Worm (Caenorhabditis elegans): ENCODE measurements around the gene plc-2.
A peak's percentile ranks its signal among the peaks of the same experiment; 100 is the strongest.

Gene plc-2

DNA sequence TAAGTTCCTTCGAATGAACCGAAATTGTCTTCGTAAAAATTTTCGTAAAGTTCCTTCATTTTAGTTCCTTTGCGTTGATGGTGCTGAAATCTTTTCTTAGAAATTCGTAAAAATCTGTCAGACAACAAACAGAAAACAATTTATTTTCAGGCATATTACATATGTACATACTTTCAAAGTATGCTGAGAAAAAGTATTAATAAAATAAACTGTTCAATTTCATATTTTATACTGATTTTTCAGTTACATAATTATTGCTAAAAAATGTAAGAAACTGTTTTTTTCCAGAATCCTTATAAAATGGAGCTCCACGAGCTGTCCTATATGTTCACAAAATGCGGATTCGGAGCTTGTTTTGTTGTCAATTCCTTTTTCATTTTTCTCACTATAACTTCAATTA, 33.7 kb upstream of the plc-2 start, which contains the start of gene str-45:
str-45 (plus strand) TSS at position 301 of the 400 bp plus-strand sequence.
- TF ChIP-seq ztf-23 (GFP tag; IDR thresholded peaks at IDR 0.05) = no peak
- TF ChIP-seq T22C8.4 (GFP tag; IDR thresholded peaks at IDR 0.05) = no peak
- TF ChIP-seq ref-1 (GFP tag; conservative IDR thresholded peaks at IDR 0.05) = no peak
- no peak for TF ChIP-seq ztf-29 (GFP tag; IDR thresholded peaks at IDR 0.05)
- TF ChIP-seq cog-1 (tag; optimal IDR thresholded peaks at IDR 0.05) = no peak

DNA sequence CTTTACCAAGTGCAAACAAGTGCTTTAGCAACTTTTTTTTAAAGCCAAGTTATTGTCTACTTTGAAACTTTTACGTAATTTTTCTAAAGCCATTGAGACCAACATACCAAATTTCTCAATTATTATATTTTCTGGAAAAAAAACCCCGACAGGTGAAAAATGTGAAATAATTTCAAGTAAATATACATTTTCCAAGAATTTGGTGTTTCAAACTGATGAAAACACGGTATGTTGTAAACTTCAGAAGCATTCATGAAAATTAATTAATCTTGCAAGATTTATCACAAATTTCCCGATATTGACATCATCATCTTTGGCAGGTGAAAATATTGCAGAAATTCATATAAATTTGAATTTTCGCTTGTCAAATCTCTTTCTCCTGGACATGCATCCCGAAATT, 29.7 kb upstream of the plc-2 start, which contains the start of gene srz-11:
srz-11 (plus strand) TSS at position 386 of the 400 bp plus-strand sequence.
- TF ChIP-seq flt-1 (GFP tag; IDR thresholded peaks at IDR 0.05) (no peak), ztf-23 (GFP tag; IDR thresholded peaks at IDR 0.05) (no peak), med-1 (GFP tag; optimal IDR thresholded peaks at IDR 0.05; ENCODE audit: insufficient read depth) (no peak), klf-2 (GFP tag; conservative IDR thresholded peaks at IDR 0.05) (no peak), ref-1 (GFP tag; conservative IDR thresholded peaks at IDR 0.05) (no peak)

DNA sequence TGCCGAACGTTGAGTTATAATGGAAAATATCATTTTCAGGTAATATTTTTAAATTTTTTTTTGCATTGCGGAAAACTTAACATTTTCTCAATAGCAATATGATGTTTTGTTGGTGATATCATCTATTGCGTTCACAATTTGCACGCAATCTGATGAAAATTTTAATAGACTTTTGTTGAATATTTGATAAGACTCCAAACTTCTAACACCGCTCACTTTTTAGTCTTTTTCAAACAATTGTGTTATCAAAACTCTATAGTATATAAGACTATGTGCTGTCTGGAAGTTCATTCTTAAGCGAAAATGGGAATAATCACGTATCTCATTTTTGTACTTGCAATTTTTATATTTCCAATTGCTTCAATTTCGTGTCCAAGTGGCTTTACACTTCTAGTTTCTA, 16.9 kb upstream of the plc-2 start, which contains the start of gene clec-47:
clec-47 (plus strand) TSS at position 301 of the 400 bp plus-strand sequence.
- no peak for TF ChIP-seq cog-1 (tag; optimal IDR thresholded peaks at IDR 0.05)

DNA sequence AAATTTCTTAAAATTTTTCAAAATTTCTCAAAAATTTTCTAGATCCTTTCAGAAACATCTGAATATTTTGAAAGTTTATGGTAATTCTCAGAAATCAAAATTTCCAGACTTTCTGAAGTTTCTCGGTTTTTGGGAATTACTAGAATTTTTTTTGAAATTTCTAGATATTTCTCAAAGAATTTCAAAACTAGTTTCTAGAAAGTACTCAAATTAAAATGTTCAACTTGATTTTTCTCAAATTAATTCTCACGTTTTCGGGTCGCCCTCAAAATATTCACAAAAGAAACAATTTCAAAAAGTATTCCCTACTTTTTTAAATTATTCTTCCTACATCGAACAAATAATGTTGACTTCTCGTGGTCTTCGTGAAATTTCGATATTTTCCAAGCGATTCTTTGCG, 12.6 kb upstream of the plc-2 start, which contains the start of gene T09F5.10:
T09F5.10 (plus strand) TSS at position 301 of the 400 bp plus-strand sequence.
- TF ChIP-seq klf-2 (GFP tag; conservative IDR thresholded peaks at IDR 0.05) = no peak
- no peak for TF ChIP-seq flt-1 (GFP tag; IDR thresholded peaks at IDR 0.05)
- TF ChIP-seq med-1 (GFP tag; optimal IDR thresholded peaks at IDR 0.05; ENCODE audit: insufficient read depth) = no peak
- no peak for TF ChIP-seq ref-1 (GFP tag; conservative IDR thresholded peaks at IDR 0.05)
- no peak for TF ChIP-seq tab-1 (GFP tag; IDR thresholded peaks at IDR 0.05)
- no peak for TF ChIP-seq ztf-29 (GFP tag; IDR thresholded peaks at IDR 0.05)
- no peak for TF ChIP-seq ztf-23 (GFP tag; IDR thresholded peaks at IDR 0.05)
- TF ChIP-seq T22C8.4 (GFP tag; IDR thresholded peaks at IDR 0.05) = no peak
- no peak for TF ChIP-seq cog-1 (tag; optimal IDR thresholded peaks at IDR 0.05)

DNA sequence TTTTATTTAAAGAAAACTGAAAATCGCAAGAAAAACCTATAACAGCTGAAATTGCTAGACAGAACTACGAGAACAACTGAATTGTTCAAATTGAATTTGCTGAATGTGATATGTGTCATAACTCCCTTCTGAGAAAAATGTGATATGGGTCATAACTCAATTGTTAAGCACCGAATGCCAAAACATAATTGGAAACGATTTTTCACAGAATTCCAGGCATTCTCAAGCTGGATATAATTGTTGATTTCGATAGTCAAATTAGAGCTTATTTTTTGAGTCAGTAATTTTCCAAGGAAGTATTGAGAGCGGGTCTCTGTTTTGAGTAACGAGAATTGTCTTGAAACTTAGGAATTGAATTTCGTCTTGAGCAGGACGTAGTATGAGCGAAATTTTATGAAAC, 10.5 kb upstream of the plc-2 start:
- TF ChIP-seq klf-2 (GFP tag; conservative IDR thresholded peaks at IDR 0.05) (no peak), med-1 (GFP tag; optimal IDR thresholded peaks at IDR 0.05; ENCODE audit: insufficient read depth) (no peak), cog-1 (tag; optimal IDR thresholded peaks at IDR 0.05) (no peak), ztf-29 (GFP tag; IDR thresholded peaks at IDR 0.05) (no peak), T22C8.4 (GFP tag; IDR thresholded peaks at IDR 0.05) (no peak), tab-1 (GFP tag; IDR thresholded peaks at IDR 0.05) (no peak), ref-1 (GFP tag; conservative IDR thresholded peaks at IDR 0.05) (no peak), ztf-23 (GFP tag; IDR thresholded peaks at IDR 0.05) (no peak), flt-1 (GFP tag; IDR thresholded peaks at IDR 0.05) (no peak)

DNA sequence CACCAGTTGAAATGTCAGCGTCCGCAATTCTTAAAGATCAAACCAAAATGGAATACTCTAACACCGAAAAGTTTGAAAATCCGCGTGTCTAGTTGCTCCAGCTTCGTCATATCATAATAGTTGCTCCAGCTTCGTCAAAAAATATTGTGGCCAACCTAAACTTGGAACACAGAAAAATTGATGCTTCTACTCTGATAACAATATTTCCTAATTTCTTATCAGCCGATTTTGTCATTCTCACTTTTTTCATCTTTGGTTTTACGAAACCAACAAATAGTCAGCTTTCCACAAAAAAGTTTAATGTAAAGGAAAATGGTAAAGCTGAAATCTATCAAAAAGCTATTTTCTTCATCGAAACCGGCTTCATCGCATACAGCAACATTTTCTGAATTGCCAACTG, 10.0 kb upstream of the plc-2 start, which contains the start of gene fbxa-84:
fbxa-84 (plus strand) TSS at position 34 of the 400 bp plus-strand sequence.
- TF ChIP-seq ztf-23 (GFP tag; IDR thresholded peaks at IDR 0.05) = no peak
- no peak for TF ChIP-seq T22C8.4 (GFP tag; IDR thresholded peaks at IDR 0.05)
- TF ChIP-seq flt-1 (GFP tag; IDR thresholded peaks at IDR 0.05) = no peak
- TF ChIP-seq ref-1 (GFP tag; conservative IDR thresholded peaks at IDR 0.05) = no peak
- no peak for TF ChIP-seq cog-1 (tag; optimal IDR thresholded peaks at IDR 0.05)
- no peak for TF ChIP-seq med-1 (GFP tag; optimal IDR thresholded peaks at IDR 0.05; ENCODE audit: insufficient read depth)
- no peak for TF ChIP-seq klf-2 (GFP tag; conservative IDR thresholded peaks at IDR 0.05)
- no peak for TF ChIP-seq tab-1 (GFP tag; IDR thresholded peaks at IDR 0.05)
- TF ChIP-seq ztf-29 (GFP tag; IDR thresholded peaks at IDR 0.05) = no peak

DNA sequence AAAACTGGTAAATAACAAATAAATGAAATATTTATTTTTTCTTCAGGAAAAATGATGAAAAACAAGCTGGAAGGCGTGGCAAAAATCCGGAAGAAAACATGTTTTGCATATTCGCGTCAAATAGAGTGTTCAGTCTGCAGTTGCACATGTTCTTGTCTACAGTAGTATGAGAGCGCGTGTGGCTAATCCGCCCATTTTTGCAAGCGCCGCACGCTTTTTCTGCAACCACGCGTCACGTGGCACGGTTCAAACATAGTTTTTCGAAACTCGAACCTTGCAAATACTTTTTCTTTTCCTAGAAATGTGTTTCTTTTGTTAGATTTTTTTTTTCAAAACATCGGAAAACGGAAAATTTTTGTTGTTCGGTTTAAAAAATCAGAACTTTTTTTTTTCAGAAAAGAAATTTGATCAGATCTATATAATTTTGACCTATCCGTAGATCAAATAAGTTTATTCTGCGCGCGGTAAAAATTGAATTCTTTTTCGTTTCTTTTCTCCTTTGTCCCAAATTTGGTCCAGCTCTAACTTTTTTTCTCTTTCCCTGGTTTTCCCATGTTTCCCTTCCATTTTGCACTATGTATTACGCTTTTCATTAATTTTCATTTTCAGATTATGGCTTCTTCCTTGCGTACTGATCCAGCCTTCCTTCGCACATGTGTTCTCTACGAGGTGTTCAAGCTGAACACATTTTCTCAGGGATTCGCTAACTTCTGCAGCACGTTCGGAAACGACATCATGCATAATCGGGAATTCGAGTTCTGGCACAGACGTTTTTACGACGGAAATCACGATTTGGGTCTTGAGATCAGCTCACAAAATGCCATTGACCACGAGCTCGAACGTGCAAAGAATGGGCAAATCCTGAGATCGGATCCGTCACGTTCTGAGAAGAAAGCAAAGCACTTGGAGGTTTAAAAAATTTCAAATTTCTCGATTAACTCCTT, 8.0 kb upstream of the plc-2 start, which contains the start of gene Y75B12B.1:
Y75B12B.1 (plus strand) TSS at position 603 of the 944 bp plus-strand sequence.
- no peak for TF ChIP-seq tab-1 (GFP tag; IDR thresholded peaks at IDR 0.05)
- no peak for TF ChIP-seq ztf-23 (GFP tag; IDR thresholded peaks at IDR 0.05)
- no peak for TF ChIP-seq ztf-29 (GFP tag; IDR thresholded peaks at IDR 0.05)
- TF ChIP-seq klf-2 (GFP tag; conservative IDR thresholded peaks at IDR 0.05) = no peak
- no peak for TF ChIP-seq cog-1 (tag; optimal IDR thresholded peaks at IDR 0.05)
- no peak for TF ChIP-seq med-1 (GFP tag; optimal IDR thresholded peaks at IDR 0.05; ENCODE audit: insufficient read depth)
- no peak for TF ChIP-seq flt-1 (GFP tag; IDR thresholded peaks at IDR 0.05)
- no peak for TF ChIP-seq T22C8.4 (GFP tag; IDR thresholded peaks at IDR 0.05)
- TF ChIP-seq ref-1 (GFP tag; conservative IDR thresholded peaks at IDR 0.05) = no peak

DNA sequence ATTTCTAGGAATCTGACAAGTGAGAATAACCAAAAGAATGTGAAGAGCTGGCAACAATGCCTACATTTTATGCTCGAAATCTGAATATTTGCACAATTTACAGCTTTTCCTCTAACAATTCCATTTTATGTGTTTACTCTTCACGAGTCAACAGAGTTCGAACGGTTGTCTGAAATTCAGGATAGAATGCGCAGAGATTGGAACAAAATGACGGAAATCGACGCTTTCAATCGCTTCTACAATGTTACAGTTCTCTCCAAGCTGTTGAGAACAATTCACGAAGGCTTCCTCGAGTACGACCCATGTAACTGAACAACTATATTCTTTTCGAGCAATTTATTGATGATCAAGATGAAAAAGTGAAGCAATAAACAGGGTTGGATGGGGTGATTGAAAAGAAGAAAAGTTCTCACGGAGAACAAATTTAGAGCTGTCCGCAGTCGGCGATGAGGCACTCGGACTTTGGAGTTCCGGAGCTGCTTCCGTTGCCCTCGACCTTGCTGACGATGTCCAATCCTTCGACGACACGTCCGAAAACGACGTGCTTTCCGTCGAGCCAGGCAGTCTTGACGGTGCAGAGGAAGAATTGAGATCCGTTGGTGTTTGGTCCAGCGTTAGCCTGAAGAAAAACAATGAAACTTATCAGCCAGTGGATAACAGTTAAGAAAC, 6.0 kb upstream of the plc-2 start, which contains the start of gene Y75B12B.3:
Y75B12B.3 (minus strand) TSS at position 21 of the 669 bp plus-strand sequence.
- TF ChIP-seq ref-1 (GFP tag; conservative IDR thresholded peaks at IDR 0.05) = no peak

DNA sequence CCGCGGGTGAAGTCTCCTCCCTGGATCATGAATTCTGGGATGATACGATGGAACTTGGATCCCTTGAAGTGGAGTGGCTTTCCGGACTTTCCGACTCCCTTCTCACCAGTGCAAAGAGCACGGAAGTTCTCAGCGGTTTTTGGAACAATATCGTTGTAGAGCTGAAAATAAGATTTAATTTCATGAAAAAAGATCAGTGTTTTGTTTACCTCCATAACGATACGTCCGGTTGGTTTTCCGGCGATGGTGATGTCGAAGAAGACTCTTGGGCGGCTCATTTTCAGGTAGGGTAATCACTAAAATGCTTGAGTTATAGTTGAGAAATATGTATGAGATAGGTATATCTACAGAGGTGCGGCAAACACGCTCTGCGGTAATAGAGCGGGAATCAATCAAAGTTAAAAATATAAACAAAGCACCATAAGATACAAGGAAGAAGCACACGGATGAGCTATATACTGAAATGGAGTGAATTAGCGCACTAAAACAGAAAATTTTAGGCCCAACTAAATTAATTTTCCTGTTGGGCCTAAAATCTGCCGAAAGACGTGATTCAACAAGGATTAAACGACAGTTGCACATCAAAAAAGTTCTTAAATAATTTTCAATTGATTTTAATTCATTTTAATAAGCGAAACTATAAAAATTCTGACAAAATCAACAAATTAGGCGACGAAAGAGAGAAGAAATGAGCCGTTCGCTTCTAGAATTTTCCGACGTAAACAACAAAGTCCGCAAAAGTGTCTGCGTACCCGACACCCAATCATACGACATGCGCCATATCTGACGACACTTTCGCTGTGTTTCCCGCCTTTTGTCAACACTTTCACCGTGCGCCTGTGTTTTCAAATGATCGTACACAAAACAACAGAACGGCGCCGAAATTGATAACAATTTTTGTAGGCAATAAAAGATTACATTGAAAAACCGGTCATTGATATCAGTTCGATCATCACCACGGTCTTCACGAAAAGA, 5.0 kb upstream of the plc-2 start, which contains the start of the genes cyn-7 and bath-36:
cyn-7 (minus strand) TSS at position 296 of the 975 bp plus-strand sequence.
bath-36 (plus strand) TSS at position 806 of the 975 bp plus-strand sequence.
- TF ChIP-seq flt-1 (GFP tag; IDR thresholded peaks at IDR 0.05) (peak; percentile 24; the same call in 1 of the 2 replicates), tab-1 (GFP tag; IDR thresholded peaks at IDR 0.05) (no peak)
